Worm (Caenorhabditis elegans): ENCODE measurements around the gene F42A10.7.

The F42A10.7 gene

DNA sequence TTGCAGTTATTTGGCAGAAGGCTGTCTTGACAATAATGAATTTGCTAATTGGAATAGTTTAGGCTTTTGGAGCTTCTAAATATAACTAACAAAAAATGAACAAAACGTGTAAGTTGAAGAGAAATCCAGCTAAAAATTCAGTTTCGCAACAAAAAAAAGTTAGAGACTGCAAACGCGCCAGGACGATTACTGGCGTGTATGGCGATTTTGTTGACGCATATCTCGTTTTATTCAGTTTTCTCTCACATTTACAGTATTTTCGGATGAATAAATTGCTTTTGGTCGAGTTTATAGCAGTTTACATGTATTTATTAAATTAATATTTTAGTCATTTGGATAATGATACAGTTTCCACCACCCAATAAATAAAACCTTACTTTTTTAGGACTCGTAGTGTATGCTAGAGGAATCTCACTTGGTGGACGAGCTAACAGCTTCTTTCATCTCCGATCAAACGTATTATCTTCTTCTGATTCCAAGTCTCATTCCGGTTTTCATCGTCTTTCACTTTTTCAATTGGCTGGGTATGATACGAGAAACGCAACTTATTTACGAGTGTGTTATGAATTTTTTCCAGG lies 5.4 kb downstream of the F42A10.7 start, which contains the start of the genes abcf-3 and F42A10.5 (continued):
- TF ChIP-seq gei-8 (GFP tag; optimal IDR thresholded peaks at IDR 0.05), result no peak
- no peak for TF ChIP-seq zfp-2 (tag; optimal IDR thresholded peaks at IDR 0.05)
- peak; percentile 63 for TF ChIP-seq T20F7.1 (GFP tag; optimal IDR thresholded peaks at IDR 0.05)
- TF ChIP-seq nhr-102 (tag; optimal IDR thresholded peaks at IDR 0.05), result peak; percentile 15
- TF ChIP-seq aha-1 (tag), result no peak
- TF ChIP-seq lsy-2 (tag; optimal IDR thresholded peaks at IDR 0.05), result peak in 1 of 2 experiments; percentile 84
- TF ChIP-seq hmg-1.1 (GFP tag; IDR thresholded peaks at IDR 0.05), result 0 out of 2 replicates have a peak, but pooled peaks have one; percentile 29
- TF ChIP-seq nhr-76 (tag; optimal IDR thresholded peaks at IDR 0.05), result no peak
- no peak for TF ChIP-seq D1046.2 (GFP tag; IDR thresholded peaks at IDR 0.05)
- TF ChIP-seq dmd-6 (GFP tag; IDR thresholded peaks at IDR 0.05), result peak; percentile 53
- TF ChIP-seq nhr-111 (GFP tag; optimal IDR thresholded peaks at IDR 0.05), result no peak
- peak; percentile 74 for TF ChIP-seq dpl-1 (GFP tag; optimal IDR thresholded peaks at IDR 0.05)
- TF ChIP-seq ama-1 (optimal IDR thresholded peaks at IDR 0.05), result no peak
- TF ChIP-seq ceh-28 (tag; optimal IDR thresholded peaks at IDR 0.05), result no peak
- TF ChIP-seq rbr-2 (tag; optimal IDR thresholded peaks at IDR 0.05), result peak; percentile 52
- no peak for TF ChIP-seq Y5F2A.4 (GFP tag; optimal IDR thresholded peaks at IDR 0.05)
- TF ChIP-seq lin-13 (GFP tag; optimal IDR thresholded peaks at IDR 0.05), result peak; percentile 23
- TF ChIP-seq mdt-29 (GFP tag; IDR thresholded peaks at IDR 0.05), result no peak
- TF ChIP-seq mep-1 (tag; optimal IDR thresholded peaks at IDR 0.05), result peak; percentile 71
- TF ChIP-seq nhr-77 (tag; optimal IDR thresholded peaks at IDR 0.05), result peak; percentile 72
- no peak for TF ChIP-seq zip-11 (GFP tag; IDR thresholded peaks at IDR 0.05)

DNA sequence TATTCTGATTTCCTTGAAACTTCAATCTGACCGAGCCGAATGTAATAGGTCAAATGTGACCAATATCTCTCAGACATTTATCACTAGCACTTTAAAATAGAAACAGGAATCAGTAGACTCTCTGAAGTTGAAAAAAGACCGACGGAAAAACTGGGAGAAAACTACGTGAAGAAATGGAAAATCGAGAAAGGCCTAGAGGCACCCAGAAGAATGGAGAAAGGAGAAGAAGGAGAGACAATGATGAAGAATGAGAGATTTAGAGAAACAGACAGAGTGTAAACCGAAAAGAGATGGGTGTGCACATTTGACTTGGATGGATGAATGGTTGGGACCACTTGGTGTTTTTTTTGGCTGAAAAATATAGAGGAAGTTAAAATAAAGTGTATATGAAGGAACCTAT lies 8.4 kb downstream of the F42A10.7 start:
- peak in 1 of 2 experiments; percentile 76 for TF ChIP-seq daf-16 (GFP tag; optimal IDR thresholded peaks at IDR 0.05)
- TF ChIP-seq daf-16 (tag; optimal IDR thresholded peaks at IDR 0.05), result peak; percentile 19
- no peak for TF ChIP-seq D1046.2 (GFP tag; IDR thresholded peaks at IDR 0.05)
- TF ChIP-seq lin-38 (GFP tag; IDR thresholded peaks at IDR 0.05), result 0 out of 2 replicates have a peak, but pooled peaks have one; percentile 7
- TF ChIP-seq ztf-7 (tag; optimal IDR thresholded peaks at IDR 0.05), result no peak
- TF ChIP-seq aly-2 (tag; optimal IDR thresholded peaks at IDR 0.05), result no peak
- TF ChIP-seq dmd-8 (GFP tag; IDR thresholded peaks at IDR 0.05), result no peak
- TF ChIP-seq attf-4 (tag; optimal IDR thresholded peaks at IDR 0.05), result no peak
- peak; percentile 62 for TF ChIP-seq mdt-29 (GFP tag; IDR thresholded peaks at IDR 0.05)
- TF ChIP-seq nhr-28 (tag; optimal IDR thresholded peaks at IDR 0.05), result peak; percentile 65
- no peak for TF ChIP-seq ceh-20 (GFP tag; IDR thresholded peaks at IDR 0.05)
- no peak for TF ChIP-seq daf-12 (tag; optimal IDR thresholded peaks at IDR 0.05)
- no peak for TF ChIP-seq mxl-2 (GFP tag; conservative IDR thresholded peaks at IDR 0.05)
- no peak for TF ChIP-seq ZK546.5 (tag; optimal IDR thresholded peaks at IDR 0.05)
- TF ChIP-seq zip-11 (GFP tag; IDR thresholded peaks at IDR 0.05), result no peak
- TF ChIP-seq Y48G9A.11 (GFP tag; IDR thresholded peaks at IDR 0.05), result no peak
- peak; percentile 18 to 67 for TF ChIP-seq lsy-2 (tag; optimal IDR thresholded peaks at IDR 0.05)
- no peak for TF ChIP-seq dmd-9 (GFP tag; IDR thresholded peaks at IDR 0.05)
- TF ChIP-seq saeg-2 (GFP tag; IDR thresholded peaks at IDR 0.05), result no peak
- peak in 1 of 2 experiments; percentile 64 for TF ChIP-seq unc-62 (GFP tag; optimal IDR thresholded peaks at IDR 0.05 in 1 of 2)
- TF ChIP-seq unc-62 (tag; optimal IDR thresholded peaks at IDR 0.05), result no peak
- TF ChIP-seq arid-1 (GFP tag; conservative IDR thresholded peaks at IDR 0.05), result no peak
- TF ChIP-seq rbr-2 (tag; optimal IDR thresholded peaks at IDR 0.05), result peak; percentile 19
- TF ChIP-seq mep-1 (tag; optimal IDR thresholded peaks at IDR 0.05), result peak; percentile 62
- peak; percentile 67 for TF ChIP-seq hlh-11 (tag; optimal IDR thresholded peaks at IDR 0.05)
- no peak for TF ChIP-seq ama-1 (optimal IDR thresholded peaks at IDR 0.05)
- TF ChIP-seq dpl-1 (GFP tag; optimal IDR thresholded peaks at IDR 0.05), result peak; percentile 35
- TF ChIP-seq T20F7.1 (GFP tag; optimal IDR thresholded peaks at IDR 0.05), result peak; percentile 8
- 0 out of 2 replicates have a peak, but pooled peaks have one; percentile 7 for TF ChIP-seq ctbp-1 (GFP tag; IDR thresholded peaks at IDR 0.05)
- 0 out of 2 replicates have a peak, but pooled peaks have one; percentile 31 for TF ChIP-seq zfp-3 (GFP tag; conservative IDR thresholded peaks at IDR 0.05)
- TF ChIP-seq daf-19 (GFP tag; conservative IDR thresholded peaks at IDR 0.05), result no peak
- TF ChIP-seq ceh-32 (tag; optimal IDR thresholded peaks at IDR 0.05; ENCODE audit: poor library complexity), result no peak
- no peak for TF ChIP-seq spr-3 (GFP tag; optimal IDR thresholded peaks at IDR 0.05)
- TF ChIP-seq lin-39 (tag; optimal IDR thresholded peaks at IDR 0.05), result no peak
- TF ChIP-seq R02D3.7 (tag; optimal IDR thresholded peaks at IDR 0.05), result no peak
- no peak for TF ChIP-seq duxl-1 (tag; optimal IDR thresholded peaks at IDR 0.05; ENCODE audit: poor library complexity)
- TF ChIP-seq hlh-30 (tag; optimal IDR thresholded peaks at IDR 0.05; ENCODE audit: insufficient read depth), result peak; percentile 26
